Worm (Caenorhabditis elegans) whole organism, mixed stage, embryonic: ENCODE measurements around the gene malt-1.

Source experiments
- hlh-1 ChIP-seq: fragments of 150-350 bp; optimal IDR thresholded peaks from 2 replicates; lab custom pipeline; 2014; ENCODE audit warnings: missing biosample characterization, missing genetic modification reagents, missing genetic modification characterization
- lin-32 ChIP-seq: fragments of 200-800 bp; sonication (Bioruptor generic); optimal IDR thresholded peaks from 2 replicates; lab custom pipeline; 2018; ENCODE audit warnings: mild to moderate bottlenecking, missing genetic modification characterization, missing compliant biosample characterization
- nhr-237 ChIP-seq: fragments of 150-350 bp; optimal IDR thresholded peaks from 2 replicates; lab custom pipeline; 2014; ENCODE audit warnings: missing biosample characterization, missing genetic modification characterization
- pha-4 ChIP-seq: fragments of 150-350 bp; optimal IDR thresholded peaks from 2 replicates; lab custom pipeline; 2018; ENCODE audit warnings: missing biosample characterization, missing genetic modification reagents, missing genetic modification characterization
- unc-39 ChIP-seq: fragments of 150-350 bp; optimal IDR thresholded peaks from 2 replicates; lab custom pipeline; 2014; ENCODE audit warnings: missing biosample characterization, missing genetic modification characterization
- unc-62 ChIP-seq: fragments of 150-350 bp; optimal IDR thresholded peaks from 2 replicates; lab custom pipeline; 2014; ENCODE audit warnings: missing biosample characterization, missing genetic modification reagents, missing genetic modification characterization

DNA sequence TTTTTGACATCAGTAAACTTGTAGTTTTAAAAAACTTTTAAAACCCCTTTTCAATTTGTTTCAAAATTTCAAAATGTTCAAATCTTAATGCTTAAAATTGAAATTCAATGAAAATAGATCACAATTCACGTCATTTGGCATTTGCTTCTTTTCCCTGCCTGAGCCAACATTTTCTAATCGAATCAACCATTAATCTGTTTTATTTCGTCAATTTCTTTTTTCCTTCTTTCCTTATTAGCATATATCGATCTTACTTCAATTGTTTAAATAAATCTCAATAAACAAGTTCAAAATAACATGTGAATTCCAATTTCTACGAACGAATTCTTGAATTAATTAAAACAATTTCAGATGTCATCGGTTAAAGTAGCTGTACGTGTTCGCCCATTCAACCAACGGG, 44.5 kb upstream of the malt-1 start:
- TF ChIP-seq lin-32 (GFP tag; lab: Kevin White, UChicago): no peak
- TF ChIP-seq unc-62: no peak
- no peak for TF ChIP-seq pha-4 (tag; lab: Kevin White, UChicago)
- TF ChIP-seq unc-39 (tag; lab: Kevin White, UChicago): no peak
- TF ChIP-seq nhr-237 (tag; lab: Kevin White, UChicago): no peak
- no peak for TF ChIP-seq hlh-1
